Worm (Caenorhabditis elegans) whole organism, late embryonic: ENCODE data around the gene C33D9.8.
"Not testable (repeated sequence)": the region's sequence is repeated elsewhere in the genome, so short reads cannot be mapped to it uniquely, and the experiment has no call there.

Experiments
- C38D4.7 ChIP-seq: fragments of 200-800 bp; sonication (Bioruptor generic); optimal IDR thresholded peaks from 2 replicates; lab custom pipeline; 2018; ENCODE audit warnings: mild to moderate bottlenecking, missing genetic modification characterization, moderate library complexity, missing compliant biosample characterization
- F13H6.1 ChIP-seq: sonication (generic microtip); optimal IDR thresholded peaks from 2 replicates; lab custom pipeline; 2016; ENCODE audit warnings: missing genetic modification characterization, missing compliant biosample characterization
- K09A11.1 ChIP-seq: sonication (generic microtip); optimal IDR thresholded peaks from 2 replicates; lab custom pipeline; 2017; ENCODE audit warnings: antibody characterized with exemption, mild to moderate bottlenecking, missing genetic modification characterization, missing compliant biosample characterization; ENCODE audit not compliant: insufficient read depth
- T23F11.4 ChIP-seq: fragments of 200-800 bp; sonication (Bioruptor generic); optimal IDR thresholded peaks from 2 replicates; lab custom pipeline; 2018; ENCODE audit warnings: mild to moderate bottlenecking, missing genetic modification characterization, missing compliant biosample characterization
- Y22D7AL.16 ChIP-seq: sonication (generic microtip); optimal IDR thresholded peaks from 2 replicates; lab custom pipeline; 2016; ENCODE audit warnings: missing genetic modification characterization, missing compliant biosample characterization
- ama-1 ChIP-seq: fragments of 150-350 bp; optimal IDR thresholded peaks from 2 replicates; lab custom pipeline; 2014
- ceh-14 ChIP-seq: sonication (generic microtip); optimal IDR thresholded peaks from 2 replicates; lab custom pipeline; 2016; ENCODE audit warnings: missing genotype, missing genetic modification characterization, missing compliant biosample characterization
- ceh-18 ChIP-seq: sonication (generic microtip); optimal IDR thresholded peaks from 2 replicates; lab custom pipeline; 2016; ENCODE audit warnings: missing genetic modification characterization, missing compliant biosample characterization
- ceh-19 ChIP-seq: fragments of 200-800 bp; sonication (Bioruptor generic); optimal IDR thresholded peaks from 2 replicates; lab custom pipeline; 2018; ENCODE audit warnings: mild to moderate bottlenecking, missing genetic modification characterization, missing compliant biosample characterization
- ceh-2 ChIP-seq: sonication (generic microtip); optimal IDR thresholded peaks from 2 replicates; lab custom pipeline; 2016; ENCODE audit warnings: missing genotype, missing genetic modification characterization, missing compliant biosample characterization
- ceh-22 ChIP-seq: sonication (generic microtip); optimal IDR thresholded peaks from 2 replicates; lab custom pipeline; 2017; ENCODE audit warnings: missing biosample characterization, missing genetic modification characterization
- ceh-30 ChIP-seq: fragments of 150-350 bp; optimal IDR thresholded peaks from 2 replicates; lab custom pipeline; 2014; ENCODE audit warnings: missing biosample characterization, missing genetic modification characterization
- ceh-31 ChIP-seq: sonication (generic microtip); optimal IDR thresholded peaks from 2 replicates; lab custom pipeline; 2016; ENCODE audit warnings: missing genetic modification characterization, missing compliant biosample characterization
- ceh-34 ChIP-seq: sonication (generic microtip); optimal IDR thresholded peaks from 2 replicates; lab custom pipeline; 2016; ENCODE audit warnings: mild to moderate bottlenecking, missing genetic modification characterization, missing compliant biosample characterization
- ceh-48 ChIP-seq: sonication (generic microtip); optimal IDR thresholded peaks from 2 replicates; lab custom pipeline; 2016; ENCODE audit warnings: missing genetic modification characterization, inconsistent platforms, missing compliant biosample characterization
- ceh-6 ChIP-seq: fragments of 200-800 bp; sonication (Bioruptor generic); optimal IDR thresholded peaks from 2 replicates; lab custom pipeline; 2018; ENCODE audit warnings: mild to moderate bottlenecking, missing genetic modification characterization, missing compliant biosample characterization
- che-1 ChIP-seq: sonication (generic microtip); optimal IDR thresholded peaks from 2 replicates; lab custom pipeline; 2016; ENCODE audit warnings: mild to moderate bottlenecking, missing genetic modification characterization, missing compliant biosample characterization
- dmd-4 ChIP-seq: sonication (generic microtip); optimal IDR thresholded peaks from 2 replicates; lab custom pipeline; 2016; ENCODE audit warnings: borderline replicate concordance, missing genetic modification characterization, missing compliant biosample characterization
- dve-1 ChIP-seq: sonication (generic microtip); optimal IDR thresholded peaks from 2 replicates; lab custom pipeline; 2017; ENCODE audit warnings: antibody characterized with exemption, mild to moderate bottlenecking, missing genetic modification characterization, missing compliant biosample characterization
- elt-2 ChIP-seq: sonication (generic microtip); optimal IDR thresholded peaks from 2 replicates; lab custom pipeline; 2016; ENCODE audit warnings: missing genetic modification reagents, missing genetic modification characterization, missing compliant biosample characterization
- ets-4 ChIP-seq: sonication (generic microtip); optimal IDR thresholded peaks from 2 replicates; lab custom pipeline; 2016; ENCODE audit warnings: missing genetic modification characterization, missing compliant biosample characterization
- eyg-1 ChIP-seq: sonication (generic microtip); optimal IDR thresholded peaks from 2 replicates; lab custom pipeline; 2016; ENCODE audit warnings: missing genotype, missing genetic modification characterization, missing compliant biosample characterization
- fkh-10 ChIP-seq: fragments of 150-350 bp; optimal IDR thresholded peaks from 2 replicates; lab custom pipeline; 2014; ENCODE audit warnings: missing biosample characterization, missing genetic modification reagents, missing genetic modification characterization
- fkh-6 ChIP-seq: sonication (generic microtip); optimal IDR thresholded peaks from 2 replicates; lab custom pipeline; 2016; ENCODE audit warnings: missing genetic modification characterization, missing compliant biosample characterization
- hlh-15 ChIP-seq: sonication (generic microtip); optimal IDR thresholded peaks from 2 replicates; lab custom pipeline; 2016; ENCODE audit warnings: missing genetic modification characterization, missing compliant biosample characterization
- hlh-30 ChIP-seq: sonication (generic microtip); optimal IDR thresholded peaks from 2 replicates; lab custom pipeline; 2017; ENCODE audit warnings: antibody characterized with exemption, missing genetic modification characterization, missing compliant biosample characterization; ENCODE audit not compliant: insufficient read depth
- hlh-8 ChIP-seq: sonication (generic microtip); optimal IDR thresholded peaks from 2 replicates; lab custom pipeline; 2016; ENCODE audit warnings: missing genotype, missing genetic modification characterization, missing compliant biosample characterization
- lim-6 ChIP-seq: sonication (generic microtip); optimal IDR thresholded peaks from 2 replicates; lab custom pipeline; 2016; ENCODE audit warnings: missing genetic modification characterization, missing compliant biosample characterization
- madf-2 ChIP-seq: sonication (generic microtip); optimal IDR thresholded peaks from 2 replicates; lab custom pipeline; 2017; ENCODE audit warnings: missing genetic modification characterization, missing compliant biosample characterization
- mec-3 ChIP-seq: sonication (generic microtip); optimal IDR thresholded peaks from 2 replicates; lab custom pipeline; 2016; ENCODE audit warnings: borderline replicate concordance, missing genetic modification characterization, missing compliant biosample characterization
- nhr-232 ChIP-seq: sonication (generic microtip); optimal IDR thresholded peaks from 2 replicates; lab custom pipeline; 2016; ENCODE audit warnings: missing genetic modification characterization, missing compliant biosample characterization
- pax-1 ChIP-seq: fragments of 150-350 bp; optimal IDR thresholded peaks from 2 replicates; lab custom pipeline; 2014; ENCODE audit warnings: missing biosample characterization, missing genetic modification characterization
- pha-2 ChIP-seq: sonication (generic microtip); optimal IDR thresholded peaks from 2 replicates; lab custom pipeline; 2017; ENCODE audit warnings: mild to moderate bottlenecking, missing genetic modification characterization, missing compliant biosample characterization
- pha-4 ChIP-seq: fragments of 150-350 bp; optimal IDR thresholded peaks from 2 replicates; lab custom pipeline; 2018; ENCODE audit warnings: missing biosample characterization, missing genetic modification reagents, missing genetic modification characterization
- pros-1 ChIP-seq: fragments of 150-350 bp; optimal IDR thresholded peaks from 2 replicates; lab custom pipeline; 2014; ENCODE audit warnings: missing biosample characterization, missing genetic modification reagents, missing genetic modification characterization
- sdc-2 ChIP-seq: sonication (generic microtip); optimal IDR thresholded peaks from 2 replicates; lab custom pipeline; 2016; ENCODE audit warnings: missing genotype, missing genetic modification characterization, missing compliant biosample characterization
- sox-4 ChIP-seq: sonication (generic microtip); optimal IDR thresholded peaks from 2 replicates; lab custom pipeline; 2017; ENCODE audit warnings: mild to moderate bottlenecking, missing genetic modification characterization, inconsistent platforms, missing compliant biosample characterization
- syd-9 ChIP-seq: sonication (generic microtip); optimal IDR thresholded peaks from 2 replicates; lab custom pipeline; 2016; ENCODE audit warnings: mild to moderate bottlenecking, missing genetic modification characterization, moderate library complexity, missing compliant biosample characterization
- tbx-2 ChIP-seq: sonication (generic microtip); optimal IDR thresholded peaks from 2 replicates; lab custom pipeline; 2016; ENCODE audit warnings: missing genetic modification characterization, missing compliant biosample characterization
- unc-42 ChIP-seq: sonication (generic microtip); optimal IDR thresholded peaks from 2 replicates; lab custom pipeline; 2016; ENCODE audit warnings: missing genotype, missing genetic modification characterization, missing compliant biosample characterization
- unc-55 ChIP-seq: sonication (generic microtip); optimal IDR thresholded peaks from 2 replicates; lab custom pipeline; 2017; ENCODE audit warnings: missing biosample characterization, missing genetic modification reagents, missing genetic modification characterization
- unc-86 ChIP-seq: sonication (generic microtip); optimal IDR thresholded peaks from 2 replicates; lab custom pipeline; 2016; ENCODE audit warnings: missing genetic modification characterization, missing compliant biosample characterization
- ztf-16 ChIP-seq: sonication (generic microtip); optimal IDR thresholded peaks from 2 replicates; lab custom pipeline; 2017; ENCODE audit warnings: missing genetic modification characterization, missing compliant biosample characterization

C33D9.8 gene

DNA sequence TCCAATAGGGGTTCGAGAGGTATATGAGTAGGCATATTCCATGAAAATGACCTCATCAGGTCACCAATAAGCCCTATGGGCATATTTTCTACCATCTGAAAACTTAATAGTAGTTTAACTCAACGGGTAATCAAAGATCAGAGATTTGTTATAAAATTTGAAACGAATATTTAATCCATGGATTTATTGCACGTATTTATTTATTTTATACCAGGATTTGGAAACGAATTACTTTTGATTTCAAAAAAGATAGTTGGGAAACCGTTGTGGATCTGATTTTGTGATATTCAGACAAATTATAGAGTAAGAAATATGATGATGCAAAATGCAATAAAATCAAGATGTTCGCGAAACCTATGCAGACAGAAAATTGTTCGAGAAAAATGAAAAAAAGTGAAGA, 6.3 kb upstream of the C33D9.8 start, which contains the start of gene C33D9.3:
Gene C33D9.3, minus strand, starts transcription at position 101 of the 400 bp plus-strand sequence.
- TF ChIP-seq mec-3 (tag; lab: Kevin White, UChicago) = no peak
- TF ChIP-seq ceh-2 (tag; lab: Kevin White, UChicago) = no peak
- TF ChIP-seq unc-86 = no peak

DNA sequence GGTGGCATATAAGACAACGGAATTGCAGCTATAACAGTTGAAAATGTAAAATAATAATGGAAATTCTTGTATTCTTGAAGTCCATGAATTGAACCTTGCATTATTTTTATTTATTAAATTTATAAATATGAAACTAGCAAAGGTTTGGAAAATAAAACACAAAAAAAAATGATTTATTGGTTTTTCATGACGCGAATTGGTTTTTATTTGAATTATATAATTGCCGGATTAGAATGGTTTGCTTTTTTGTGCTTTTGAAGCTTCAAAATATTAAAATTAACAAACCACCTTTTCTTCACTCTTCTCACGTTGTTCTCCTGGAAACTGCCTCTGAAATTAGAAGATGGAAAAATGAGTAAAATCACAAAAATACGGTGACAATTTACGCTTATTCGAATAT, 3.6 kb upstream of the C33D9.8 start, which contains the start of gene sru-35:
Gene sru-35, minus strand, starts transcription at position 101 of the 400 bp plus-strand sequence.
- TF ChIP-seq ztf-16 (tag; lab: Kevin White, UChicago) = no peak
- TF ChIP-seq nhr-232 (tag; lab: Kevin White, UChicago) = no peak
- no peak for TF ChIP-seq pax-1 (tag; lab: Kevin White, UChicago)
- TF ChIP-seq eyg-1 (tag; lab: Kevin White, UChicago) = no peak
- TF ChIP-seq Y22D7AL.16 (tag; lab: Kevin White, UChicago) = no peak
- no peak for TF ChIP-seq ceh-34 (tag; lab: Kevin White, UChicago)
- TF ChIP-seq ceh-6 (GFP tag; lab: Kevin White, UChicago) = no peak
- no peak for TF ChIP-seq ceh-2 (tag; lab: Kevin White, UChicago)
- no peak for TF ChIP-seq dve-1 (tag; lab: Kevin White, UChicago)

DNA sequence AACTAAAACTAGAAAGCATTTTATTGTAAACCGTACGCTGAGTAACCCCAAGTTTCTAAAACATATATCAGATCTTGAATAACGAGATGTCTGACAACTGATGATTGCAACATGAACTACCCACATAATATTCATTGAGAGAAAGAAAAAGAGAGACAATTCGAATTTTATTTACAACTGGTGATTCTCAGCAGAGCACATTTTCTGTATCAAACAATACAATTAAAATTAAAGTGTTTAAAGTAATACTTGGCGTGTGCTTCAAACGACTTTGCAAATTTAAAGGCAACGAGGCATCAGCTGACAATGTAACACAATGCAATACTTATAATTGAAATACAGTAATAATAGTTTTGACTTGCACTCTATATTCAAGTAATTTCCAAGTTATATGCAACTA, 1.5 kb upstream of the C33D9.8 start, which contains the start of gene C33D9.10:
Gene C33D9.10, minus strand, starts transcription at position 101 of the 400 bp plus-strand sequence.
- TF ChIP-seq C38D4.7 (GFP tag; lab: Kevin White, UChicago); K09A11.1; ama-1: not testable (repeated sequence)
- TF ChIP-seq, all 69 proteins: peak for 0; not testable (repeated sequence) for 69

DNA sequence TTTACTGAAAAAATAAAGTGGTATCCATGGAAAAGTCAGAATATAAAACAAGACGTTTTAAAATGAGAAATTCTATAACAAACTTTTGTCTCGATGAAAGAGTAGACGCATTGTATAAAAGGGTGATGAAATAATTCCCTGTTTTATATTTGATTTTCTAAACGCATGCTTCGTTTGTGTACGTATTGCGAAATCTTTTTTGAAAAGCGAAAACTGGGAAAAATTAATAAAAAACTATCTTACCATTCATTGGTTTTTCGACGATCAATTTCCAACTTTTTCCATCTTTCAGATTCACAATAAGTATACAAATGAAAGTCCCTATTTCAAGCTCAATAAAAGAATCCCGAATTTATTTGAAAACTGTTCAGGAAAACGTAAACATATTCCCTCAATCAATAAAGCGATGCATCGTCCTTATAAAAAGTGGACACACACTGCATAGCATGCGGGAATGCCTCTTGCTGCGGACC, 1.7 kb downstream of the C33D9.8 start, which contains the start of gene C33D9.13:
Gene C33D9.13, minus strand, starts transcription at position 423 of the 473 bp plus-strand sequence.
- TF ChIP-seq hlh-15 (tag; lab: Kevin White, UChicago) (no peak), sox-4 (no peak), ceh-48 (tag; lab: Kevin White, UChicago) (peak; percentile 33), T23F11.4 (GFP tag; lab: Kevin White, UChicago) (no peak), pha-2 (tag; lab: Kevin White, UChicago) (no peak), hlh-30 (no peak), eyg-1 (tag; lab: Kevin White, UChicago) (no peak), dmd-4 (no peak)

DNA sequence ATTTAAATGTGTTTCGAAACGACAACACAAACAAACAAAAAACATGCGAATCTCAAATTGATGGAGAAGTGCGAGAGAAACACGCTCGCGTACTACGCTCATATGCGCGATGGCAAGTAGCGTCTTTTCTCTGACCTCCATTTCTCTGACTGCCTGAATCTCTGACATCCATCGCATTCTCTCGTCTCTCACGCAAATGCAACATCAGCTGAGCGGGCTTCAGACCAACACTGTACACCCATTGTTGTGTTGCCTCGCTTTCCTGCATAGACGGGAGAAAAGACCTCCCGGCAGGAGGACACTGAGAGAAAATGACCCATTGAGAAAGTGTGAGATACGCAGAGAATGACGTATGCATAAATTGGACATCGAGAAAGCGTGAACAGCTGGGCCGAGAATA, 4.4 kb downstream of the C33D9.8 start:
- TF ChIP-seq eyg-1 (tag; lab: Kevin White, UChicago) = no peak
- peak; percentile 94 for TF ChIP-seq ceh-31
- TF ChIP-seq hlh-30 = peak; percentile 91
- TF ChIP-seq sdc-2 (tag; lab: Kevin White, UChicago) = peak; percentile 40
- TF ChIP-seq lim-6 (tag; lab: Kevin White, UChicago) = peak; percentile 12
- TF ChIP-seq fkh-6 (tag; lab: Kevin White, UChicago) = no peak
- peak; percentile 81 for TF ChIP-seq ceh-18 (tag; lab: Kevin White, UChicago)
- TF ChIP-seq fkh-10 (GFP tag; lab: Kevin White, UChicago) = no peak
- peak; percentile 74 for TF ChIP-seq ceh-34 (tag; lab: Kevin White, UChicago)
- peak; percentile 0 for TF ChIP-seq madf-2 (tag; lab: Kevin White, UChicago)
- peak; percentile 46 for TF ChIP-seq ceh-14
- peak; percentile 32 for TF ChIP-seq ceh-30 (tag; lab: Kevin White, UChicago)
- TF ChIP-seq pax-1 (tag; lab: Kevin White, UChicago) = peak; percentile 31
- peak; percentile 92 for TF ChIP-seq unc-55 (GFP tag; lab: Kevin White, UChicago)
- TF ChIP-seq unc-42 (tag; lab: Kevin White, UChicago) = peak; percentile 59
- TF ChIP-seq ceh-2 (tag; lab: Kevin White, UChicago) = peak; percentile 75
- TF ChIP-seq dve-1 (tag; lab: Kevin White, UChicago) = peak; percentile 66
- peak; percentile 73 for TF ChIP-seq ceh-22 (tag; lab: Kevin White, UChicago)
- TF ChIP-seq elt-2 (tag; lab: Kevin White, UChicago) = peak; percentile 44
- TF ChIP-seq pha-4 (tag; lab: Kevin White, UChicago) = no peak
- TF ChIP-seq F13H6.1 (tag; lab: Kevin White, UChicago) = peak; percentile 68
- TF ChIP-seq ceh-19 = no peak
- TF ChIP-seq ets-4 = peak; percentile 38
- TF ChIP-seq dmd-4 = no peak
- peak; percentile 35 for TF ChIP-seq ceh-6 (GFP tag; lab: Kevin White, UChicago)
- peak; percentile 19 for TF ChIP-seq ztf-16 (tag; lab: Kevin White, UChicago)
- TF ChIP-seq pros-1 = peak; percentile 81
- TF ChIP-seq hlh-8 = peak; percentile 68
- peak; percentile 47 for TF ChIP-seq syd-9
- peak; percentile 90 for TF ChIP-seq tbx-2 (tag; lab: Kevin White, UChicago)
- TF ChIP-seq che-1 (tag; lab: Kevin White, UChicago) = peak; percentile 36
